Worm (Caenorhabditis elegans): ENCODE measurements around the gene F55C10.4.
"Not testable (repeated sequence)": the region's sequence is repeated elsewhere in the genome, so short reads cannot be mapped to it uniquely, and the experiment has no call there.

The F55C10.4 gene

ce11 chrV:11383032-11383431 lies 3.5 kb upstream of the F55C10.4 start, which contains the start of gene F55C10.5:
Gene F55C10.5, plus strand, starts transcription at chrV:11383105.
- TF ChIP-seq bed-3 (GFP tag; optimal IDR thresholded peaks at IDR 0.05) (no peak), M03D4.4 (tag; optimal IDR thresholded peaks at IDR 0.05) (no peak), ceh-39 (tag; optimal IDR thresholded peaks at IDR 0.05) (no peak), elt-1 (tag; optimal IDR thresholded peaks at IDR 0.05; ENCODE audit: borderline replicate concordance, insufficient read depth) (no peak), ceh-43 (GFP tag; optimal IDR thresholded peaks at IDR 0.05) (no peak), elt-3 (tag; optimal IDR thresholded peaks at IDR 0.05) (no peak), nhr-237 (tag; optimal IDR thresholded peaks at IDR 0.05) (no peak), nhr-12 (tag; optimal IDR thresholded peaks at IDR 0.05) (no peak), ceh-83 (GFP tag; optimal IDR thresholded peaks at IDR 0.05) (no peak)

- TF ChIP-seq mep-1 (tag; optimal IDR thresholded peaks at IDR 0.05) (no peak), lsy-2 (tag; optimal IDR thresholded peaks at IDR 0.05) (no peak)
Measured at ce11 chrV:11385060-11385459, 1.5 kb upstream of the F55C10.4 start, which contains the start of gene col-154. Gene col-154, plus strand, starts transcription at chrV:11385360.

DNA sequence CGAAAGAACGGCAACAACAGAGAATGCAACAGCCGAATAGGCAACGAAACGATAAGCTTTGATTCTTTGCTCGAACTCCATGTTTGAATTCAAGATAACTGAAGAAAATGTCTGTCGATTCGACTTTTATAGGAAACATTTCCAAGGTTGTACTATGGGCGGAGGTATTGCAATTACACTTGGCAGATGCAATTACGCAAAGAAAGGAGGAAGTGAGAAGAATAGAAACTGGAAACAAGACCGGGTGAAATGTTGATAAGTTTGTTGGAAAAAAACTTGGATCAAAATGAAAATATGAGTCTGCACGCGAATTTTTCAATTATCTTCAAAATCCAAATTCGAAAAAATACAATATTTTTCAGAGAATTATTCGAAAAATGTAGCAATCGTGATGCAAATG lies 3.2 kb downstream of the F55C10.4 start, which contains the start of gene col-155:
col-155 (minus strand) TSS at position 101 of the 400 bp plus-strand sequence.
- TF ChIP-seq ceh-39 (tag; optimal IDR thresholded peaks at IDR 0.05) (no peak), unc-39 (tag; optimal IDR thresholded peaks at IDR 0.05) (no peak), M03D4.4 (tag; optimal IDR thresholded peaks at IDR 0.05) (no peak), ztf-11 (tag; optimal IDR thresholded peaks at IDR 0.05) (no peak), cnd-1 (tag; optimal IDR thresholded peaks at IDR 0.05) (no peak), mep-1 (tag; optimal IDR thresholded peaks at IDR 0.05) (no peak), nhr-237 (tag; optimal IDR thresholded peaks at IDR 0.05) (no peak), elt-3 (tag; optimal IDR thresholded peaks at IDR 0.05) (no peak), ceh-83 (GFP tag; optimal IDR thresholded peaks at IDR 0.05) (no peak)

DNA sequence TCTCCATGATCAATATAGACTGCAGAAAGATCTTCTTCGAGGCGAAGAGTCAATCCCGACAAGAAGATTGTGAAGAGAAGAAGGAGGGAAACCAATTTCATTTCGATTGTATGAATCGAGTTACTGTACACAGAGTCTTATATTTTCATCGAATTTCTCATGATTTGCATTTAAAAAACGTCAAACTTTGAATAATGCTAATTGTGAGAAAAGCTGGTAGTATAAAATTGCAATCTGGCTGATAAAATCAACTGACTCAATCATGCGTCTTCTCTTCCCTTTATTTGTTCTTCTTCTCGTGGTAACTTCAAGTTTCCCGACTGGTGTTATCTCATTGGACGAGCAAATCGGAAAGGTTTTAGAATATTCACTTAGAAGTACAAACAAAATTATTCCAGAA lies 3.9 kb downstream of the F55C10.4 start, which contains the start of the genes K03B8.11 and K03B8.14:
K03B8.11 (minus strand) TSS at position 101 of the 400 bp plus-strand sequence.
K03B8.14 (plus strand) TSS at position 110 of the 400 bp plus-strand sequence.
- TF ChIP-seq ces-1 (GFP tag; optimal IDR thresholded peaks at IDR 0.05): no peak
- TF ChIP-seq pha-4 (tag; optimal IDR thresholded peaks at IDR 0.05): no peak
- TF ChIP-seq ceh-39 (tag; optimal IDR thresholded peaks at IDR 0.05): no peak
- TF ChIP-seq elt-1 (tag; optimal IDR thresholded peaks at IDR 0.05; ENCODE audit: borderline replicate concordance, insufficient read depth): no peak
- TF ChIP-seq flh-1 (GFP tag; optimal IDR thresholded peaks at IDR 0.05): no peak
- no peak for TF ChIP-seq bed-3 (GFP tag; optimal IDR thresholded peaks at IDR 0.05)
- TF ChIP-seq nhr-2 (tag; optimal IDR thresholded peaks at IDR 0.05): no peak
- TF ChIP-seq zip-8 (tag; optimal IDR thresholded peaks at IDR 0.05): no peak
- no peak for TF ChIP-seq ceh-43 (GFP tag; optimal IDR thresholded peaks at IDR 0.05)
- TF ChIP-seq cnd-1 (tag; optimal IDR thresholded peaks at IDR 0.05): no peak
- no peak for TF ChIP-seq blmp-1 (tag; optimal IDR thresholded peaks at IDR 0.05)
- no peak for TF ChIP-seq unc-120 (tag; optimal IDR thresholded peaks at IDR 0.05; ENCODE audit: poor library complexity, severe bottlenecking)
- no peak for TF ChIP-seq tbx-8 (GFP tag; optimal IDR thresholded peaks at IDR 0.05)
- no peak for TF ChIP-seq mab-5 (tag; optimal IDR thresholded peaks at IDR 0.05)
- TF ChIP-seq mep-1 (tag; optimal IDR thresholded peaks at IDR 0.05): no peak
- TF ChIP-seq hlh-1 (tag; optimal IDR thresholded peaks at IDR 0.05): no peak
- TF ChIP-seq lin-13 (tag; optimal IDR thresholded peaks at IDR 0.05): no peak
- TF ChIP-seq unc-39 (tag; optimal IDR thresholded peaks at IDR 0.05): no peak
- no peak for TF ChIP-seq nhr-237 (tag; optimal IDR thresholded peaks at IDR 0.05)

DNA sequence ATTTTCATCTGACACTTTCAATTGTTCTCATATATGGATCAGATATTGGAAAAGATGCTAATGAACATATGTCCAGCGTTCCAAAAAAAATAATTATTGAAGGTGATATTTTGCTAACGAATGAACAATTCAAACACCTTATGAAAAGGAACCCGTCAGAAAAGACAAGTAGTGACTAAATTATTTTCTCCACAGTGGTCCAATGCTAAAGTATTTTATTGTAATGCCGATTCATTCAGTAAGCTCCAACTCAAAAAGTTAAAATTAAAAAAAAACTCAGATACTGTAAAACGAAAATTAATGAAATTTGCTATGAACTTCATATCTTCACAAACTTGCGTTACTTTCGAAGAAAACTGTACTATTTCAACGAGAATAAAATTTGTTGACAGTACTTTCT lies 5.5 kb downstream of the F55C10.4 start, which contains the start of gene nas-16:
nas-16 (plus strand) TSS at position 301 of the 400 bp plus-strand sequence.
- TF ChIP-seq ces-1 (GFP tag; optimal IDR thresholded peaks at IDR 0.05): no peak
- no peak for TF ChIP-seq ceh-83 (GFP tag; optimal IDR thresholded peaks at IDR 0.05)
- TF ChIP-seq zip-8 (tag; optimal IDR thresholded peaks at IDR 0.05): no peak
- no peak for TF ChIP-seq unc-62 (GFP tag; optimal IDR thresholded peaks at IDR 0.05)
- no peak for TF ChIP-seq nhr-2 (tag; optimal IDR thresholded peaks at IDR 0.05)
- no peak for TF ChIP-seq elt-3 (tag; optimal IDR thresholded peaks at IDR 0.05)
- TF ChIP-seq drap-1 (GFP tag; optimal IDR thresholded peaks at IDR 0.05): no peak
- no peak for TF ChIP-seq ceh-43 (GFP tag; optimal IDR thresholded peaks at IDR 0.05)
- no peak for TF ChIP-seq bed-3 (GFP tag; optimal IDR thresholded peaks at IDR 0.05)
- TF ChIP-seq ceh-39 (tag; optimal IDR thresholded peaks at IDR 0.05): no peak
- no peak for TF ChIP-seq snpc-4 (tag; optimal IDR thresholded peaks at IDR 0.05)
- TF ChIP-seq blmp-1 (tag; optimal IDR thresholded peaks at IDR 0.05): no peak
- no peak for TF ChIP-seq lin-13 (tag; optimal IDR thresholded peaks at IDR 0.05)
- no peak for TF ChIP-seq M03D4.4 (tag; optimal IDR thresholded peaks at IDR 0.05)
- TF ChIP-seq nhr-12 (tag; optimal IDR thresholded peaks at IDR 0.05): no peak

DNA sequence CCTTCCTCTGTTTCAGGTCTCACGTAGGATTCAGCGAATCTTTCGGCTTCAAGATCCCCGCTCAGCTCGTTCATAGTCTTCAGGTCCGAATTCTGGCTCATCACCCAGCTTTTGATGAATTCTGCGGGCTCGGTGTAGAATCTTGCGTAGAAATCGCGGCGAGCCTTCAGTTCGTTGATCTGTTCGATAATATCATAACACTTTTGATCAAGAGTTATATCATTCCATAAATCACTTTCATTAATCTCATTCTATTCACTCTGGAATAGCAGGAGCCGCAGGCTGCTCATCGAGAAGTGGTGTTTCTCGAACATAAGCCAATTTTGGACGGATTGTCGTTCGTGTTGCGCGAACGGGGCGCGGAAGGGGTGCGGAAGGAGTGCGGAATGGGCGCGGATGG lies 8.5 kb downstream of the F55C10.4 start, which contains the start of gene K03B8.4:
K03B8.4 (minus strand) TSS at position 101 of the 400 bp plus-strand sequence.
- not testable (repeated sequence) for TF ChIP-seq unc-39 (tag; optimal IDR thresholded peaks at IDR 0.05); ceh-83 (GFP tag; optimal IDR thresholded peaks at IDR 0.05); zip-8 (tag; optimal IDR thresholded peaks at IDR 0.05)
